Fruit fly (Drosophila melanogaster) whole organism, prepupa: ENCODE results near the gene CG34238.
A peak's percentile ranks its signal among the peaks of the same experiment; 100 is the strongest.

Source experiments
- CG10631 ChIP-seq: fragments of 200-800 bp; sonication (Bioruptor generic); optimal IDR thresholded peaks from 2 replicates; lab custom pipeline; 2016; ENCODE audit warnings: missing biosample characterization, missing genetic modification characterization
- CG10669 ChIP-seq: fragments of 200-800 bp; sonication (Bioruptor generic); optimal IDR thresholded peaks from 3 replicates; lab custom pipeline; 2018; ENCODE audit warnings: missing biosample characterization, mild to moderate bottlenecking, missing genetic modification characterization, moderate library complexity
- CG11294 ChIP-seq: fragments of 200-800 bp; sonication (Bioruptor generic); IDR thresholded peaks from 2 replicates; pipeline ENCODE4 v1.3.6; 2022; ENCODE audit warnings: missing biosample characterization, missing genetic modification characterization
- CG11762 ChIP-seq: fragments of 200-800 bp; sonication (Bioruptor generic); optimal IDR thresholded peaks from 3 replicates; lab custom pipeline; 2016; ENCODE audit warnings: missing biosample characterization, missing genetic modification characterization; ENCODE audit not compliant: insufficient read depth
- CG11902 ChIP-seq: fragments of 200-800 bp; sonication (Bioruptor generic); optimal IDR thresholded peaks from 3 replicates; lab custom pipeline; 2016; ENCODE audit warnings: missing biosample characterization, missing genetic modification characterization
- CG16779 ChIP-seq: fragments of 200-800 bp; sonication (Bioruptor generic); optimal IDR thresholded peaks from 3 replicates; lab custom pipeline; 2017; ENCODE audit warnings: missing biosample characterization, mild to moderate bottlenecking, missing genetic modification characterization
- CG3032 ChIP-seq: fragments of 200-800 bp; optimal IDR thresholded peaks from 2 replicates; lab custom pipeline; 2019; ENCODE audit warnings: missing biosample characterization, mild to moderate bottlenecking, missing genetic modification characterization, moderate library complexity
- CG31627 ChIP-seq: fragments of 200-800 bp; sonication (Bioruptor generic); optimal IDR thresholded peaks from 3 replicates; lab custom pipeline; 2016; ENCODE audit warnings: missing biosample characterization, missing genetic modification characterization
- CG32006 ChIP-seq: fragments of 200-800 bp; sonication (Bioruptor generic); optimal IDR thresholded peaks from 3 replicates; lab custom pipeline; 2017; ENCODE audit warnings: missing biosample characterization, mild to moderate bottlenecking, missing genetic modification characterization
- CG34406 ChIP-seq: fragments of 200-800 bp; sonication (Bioruptor generic); optimal IDR thresholded peaks from 3 replicates; lab custom pipeline; 2016; ENCODE audit warnings: missing biosample characterization, missing genetic modification characterization
- CG3919 ChIP-seq: fragments of 200-800 bp; sonication (Bioruptor generic); optimal IDR thresholded peaks from 3 replicates; lab custom pipeline; 2016; ENCODE audit warnings: missing biosample characterization, missing genetic modification characterization
- CG4318 ChIP-seq: fragments of 200-800 bp; sonication (Bioruptor generic); optimal IDR thresholded peaks from 3 replicates; lab custom pipeline; 2017; ENCODE audit warnings: missing biosample characterization, mild to moderate bottlenecking, missing genetic modification characterization
- CG6163 ChIP-seq: fragments of 200-800 bp; sonication (Bioruptor generic); IDR thresholded peaks from 3 replicates; pipeline ENCODE4 v1.3.6; 2022; ENCODE audit warnings: missing biosample characterization, missing genetic modification characterization
- CG6276 ChIP-seq: fragments of 200-800 bp; sonication (Bioruptor generic); optimal IDR thresholded peaks from 2 replicates; lab custom pipeline; 2017; ENCODE audit warnings: missing biosample characterization, mild to moderate bottlenecking, missing genetic modification characterization
- CG6854 ChIP-seq: fragments of 200-800 bp; sonication (Bioruptor generic); optimal IDR thresholded peaks from 2 replicates; lab custom pipeline; 2017; ENCODE audit warnings: missing biosample characterization, mild to moderate bottlenecking, missing genetic modification characterization
- CG7368 ChIP-seq: fragments of 200-800 bp; sonication (Bioruptor generic); optimal IDR thresholded peaks from 3 replicates; lab custom pipeline; 2016; ENCODE audit warnings: missing biosample characterization, missing genetic modification characterization
- CG8119 ChIP-seq: fragments of 200-800 bp; sonication (Bioruptor generic); IDR thresholded peaks from 3 replicates; pipeline ENCODE4 v1.3.6; 2022; ENCODE audit warnings: missing biosample characterization, missing genetic modification characterization
- CG8319 ChIP-seq: fragments of 200-800 bp; sonication (Bioruptor generic); optimal IDR thresholded peaks from 3 replicates; lab custom pipeline; 2016; ENCODE audit warnings: missing biosample characterization, missing genetic modification characterization
- CG9139 ChIP-seq: fragments of 200-800 bp; sonication (Bioruptor generic); optimal IDR thresholded peaks from 3 replicates; lab custom pipeline; 2017; ENCODE audit warnings: missing biosample characterization, mild to moderate bottlenecking, missing genetic modification characterization
- Eip75B ChIP-seq: fragments of 200-800 bp; sonication (Bioruptor generic); optimal IDR thresholded peaks from 3 replicates; lab custom pipeline; 2016; ENCODE audit warnings: missing biosample characterization, missing genetic modification characterization
- Eip78C ChIP-seq: fragments of 200-800 bp; sonication (Bioruptor generic); peaks from one replicate; lab custom pipeline; 2016; ENCODE audit warnings: missing biosample characterization, missing genetic modification characterization
- Eip93F ChIP-seq: fragments of 200-800 bp; sonication (Bioruptor generic); optimal IDR thresholded peaks from 2 replicates; lab custom pipeline; 2016; ENCODE audit warnings: missing biosample characterization, mild to moderate bottlenecking, missing genetic modification characterization
- Ets21C ChIP-seq: fragments of 200-800 bp; sonication (Bioruptor generic); optimal IDR thresholded peaks from 3 replicates; lab custom pipeline; 2016; ENCODE audit warnings: missing biosample characterization, missing genetic modification characterization
- Ets96B ChIP-seq: fragments of 200-800 bp; optimal IDR thresholded peaks from 2 replicates; lab custom pipeline; 2019; ENCODE audit warnings: missing biosample characterization, mild to moderate bottlenecking, missing genetic modification characterization, moderate library complexity
- Gug ChIP-seq: fragments of 200-800 bp; sonication (Bioruptor generic); IDR thresholded peaks from 2 replicates; pipeline ENCODE4 v1.3.6; 2022; ENCODE audit warnings: missing biosample characterization, missing genetic modification characterization
- Hr4 ChIP-seq: fragments of 200-800 bp; sonication (Bioruptor generic); optimal IDR thresholded peaks from 3 replicates; lab custom pipeline; 2016; ENCODE audit warnings: missing biosample characterization, missing genetic modification characterization
- Lpt ChIP-seq: fragments of 200-800 bp; sonication (Bioruptor generic); optimal IDR thresholded peaks from 3 replicates; lab custom pipeline; 2016; ENCODE audit warnings: missing biosample characterization, missing genetic modification characterization
- OdsH ChIP-seq: fragments of 200-800 bp; sonication (Bioruptor generic); optimal IDR thresholded peaks from 3 replicates; lab custom pipeline; 2016; ENCODE audit warnings: missing biosample characterization, missing genetic modification characterization
- Smox ChIP-seq: fragments of 200-800 bp; sonication (Bioruptor generic); optimal IDR thresholded peaks from 3 replicates; lab custom pipeline; 2016; ENCODE audit warnings: missing biosample characterization, missing genetic modification characterization
- Sox102F ChIP-seq: fragments of 200-800 bp; sonication (Bioruptor generic); optimal IDR thresholded peaks from 2 replicates; lab custom pipeline; 2016; ENCODE audit warnings: missing biosample characterization, mild to moderate bottlenecking, missing genetic modification characterization
- Sox14 ChIP-seq: fragments of 200-800 bp; sonication (Bioruptor generic); optimal IDR thresholded peaks from 3 replicates; lab custom pipeline; 2016; ENCODE audit warnings: missing biosample characterization, missing genetic modification characterization
- Sox15 ChIP-seq: fragments of 200-800 bp; sonication (Bioruptor generic); optimal IDR thresholded peaks from 3 replicates; lab custom pipeline; 2016; ENCODE audit warnings: missing biosample characterization, missing genetic modification characterization
- achi ChIP-seq: fragments of 200-800 bp; sonication (Bioruptor generic); optimal IDR thresholded peaks from 3 replicates; lab custom pipeline; 2016; ENCODE audit warnings: missing biosample characterization, missing genetic modification characterization
- acj6 ChIP-seq: fragments of 200-800 bp; sonication (Bioruptor generic); optimal IDR thresholded peaks from 3 replicates; lab custom pipeline; 2016; ENCODE audit warnings: missing biosample characterization, missing genetic modification characterization
- cyc ChIP-seq: fragments of 200-800 bp; sonication (Bioruptor generic); optimal IDR thresholded peaks from 3 replicates; lab custom pipeline; 2016; ENCODE audit warnings: missing biosample characterization, missing genetic modification characterization
- dac ChIP-seq: fragments of 200-800 bp; sonication (Bioruptor generic); optimal IDR thresholded peaks from 2 replicates; lab custom pipeline; 2017; ENCODE audit warnings: missing biosample characterization, mild to moderate bottlenecking, missing genetic modification characterization
- eg ChIP-seq: fragments of 200-800 bp; sonication (Bioruptor generic); IDR thresholded peaks from 3 replicates; pipeline ENCODE4 v1.3.6; 2022; ENCODE audit warnings: missing biosample characterization, missing genetic modification characterization
- fd59A ChIP-seq: fragments of 200-800 bp; sonication (Bioruptor generic); optimal IDR thresholded peaks from 2 replicates; lab custom pipeline; 2017; ENCODE audit warnings: missing biosample characterization, mild to moderate bottlenecking, missing genetic modification characterization, missing genetic modification reagents
- fd85E ChIP-seq: fragments of 200-800 bp; sonication (Bioruptor generic); optimal IDR thresholded peaks from 3 replicates; lab custom pipeline; 2016; ENCODE audit warnings: missing biosample characterization, missing genetic modification characterization
- net ChIP-seq: fragments of 200-800 bp; sonication (Bioruptor generic); optimal IDR thresholded peaks from 3 replicates; lab custom pipeline; 2016; ENCODE audit warnings: missing biosample characterization, missing genetic modification characterization
- pdm3 ChIP-seq: fragments of 200-800 bp; sonication (Bioruptor generic); optimal IDR thresholded peaks from 3 replicates; lab custom pipeline; 2016; ENCODE audit warnings: missing biosample characterization, missing genetic modification characterization
- spab ChIP-seq: fragments of 200-800 bp; sonication (Bioruptor generic); optimal IDR thresholded peaks from 2 replicates; lab custom pipeline; 2017; ENCODE audit warnings: missing biosample characterization, mild to moderate bottlenecking, missing genetic modification characterization, missing genetic modification reagents
- ss ChIP-seq, 2 experiments: fragments of 200-800 bp; sonication (Bioruptor generic); optimal IDR thresholded peaks; 2 replicates in 1 of 2; 3 replicates in 1 of 2; lab custom pipeline; 2017 to 2018; ENCODE audit warnings: mild to moderate bottlenecking in 2 of 2, missing biosample characterization in 2 of 2, missing genetic modification characterization in 2 of 2, moderate library complexity in 1 of 2
- svp ChIP-seq: fragments of 200-800 bp; sonication (Bioruptor generic); peaks from one replicate; lab custom pipeline; 2016; ENCODE audit warnings: missing biosample characterization, missing genetic modification characterization

CG34238 gene

dm6 chr3L:10648431-10648830, 22.1 kb downstream of the CG34238 start (continued):
- TF ChIP-seq pdm3, result peak; percentile 35
- TF ChIP-seq fd85E (GFP tag; lab: Kevin White, UChicago), result no peak
- TF ChIP-seq achi, result peak; percentile 45
- TF ChIP-seq CG31627, result peak; percentile 6

dm6 chr3L:10651271-10651670, 25.0 kb downstream of the CG34238 start:
- no peak for TF ChIP-seq CG7368 (GFP tag; lab: Kevin White, UChicago)
- no peak for TF ChIP-seq Eip75B (GFP tag; lab: Kevin White, UChicago)
- TF ChIP-seq Eip93F (GFP tag; lab: Kevin White, UChicago), result no peak
- TF ChIP-seq OdsH, result no peak
- TF ChIP-seq Gug (GFP tag; lab: Robert Waterston, UW), result no peak
- no peak for TF ChIP-seq CG6163 (GFP tag; lab: Robert Waterston, UW)
- no peak for TF ChIP-seq CG16779 (tag; lab: Kevin White, UChicago)
- no peak for TF ChIP-seq eg
- no peak for TF ChIP-seq CG3032 (tag; lab: Kevin White, UChicago)
- no peak for TF ChIP-seq CG8119
- TF ChIP-seq dac (GFP tag; lab: Kevin White, UChicago), result no peak
- no peak for TF ChIP-seq CG11902 (GFP tag; lab: Kevin White, UChicago)
- TF ChIP-seq CG31627, result no peak
- no peak for TF ChIP-seq net (GFP tag; lab: Kevin White, UChicago)
- no peak for TF ChIP-seq CG34406
- TF ChIP-seq CG3919, result no peak
- no peak for TF ChIP-seq CG6276 (GFP tag; lab: Kevin White, UChicago)

- TF ChIP-seq CG10631, result no peak
- TF ChIP-seq CG3032 (tag; lab: Kevin White, UChicago), result no peak
- TF ChIP-seq ss (GFP tag; optimal IDR thresholded peaks at IDR 0.05; lab: Kevin White, UChicago), result no peak
- TF ChIP-seq Sox14 (GFP tag; lab: Kevin White, UChicago), result peak; percentile 64
- peak; percentile 27; the same call in 2 of the 3 replicates for TF ChIP-seq CG6163 (GFP tag; lab: Robert Waterston, UW)
- no peak for TF ChIP-seq CG11762 (GFP tag; lab: Kevin White, UChicago)
- 0 out of 3 replicates have a peak, but pooled peaks have one; percentile 6 for TF ChIP-seq eg
- no peak for TF ChIP-seq CG7368 (GFP tag; lab: Kevin White, UChicago)
- TF ChIP-seq CG6276 (GFP tag; lab: Kevin White, UChicago), result no peak
- peak; percentile 2 for TF ChIP-seq CG10669 (GFP tag; lab: Kevin White, UChicago)
Measured at dm6 chr3L:10652487-10652886, 26.2 kb downstream of the CG34238 start.

dm6 chr3L:10654439-10654838, 28.1 kb downstream of the CG34238 start:
- peak; percentile 9 for TF ChIP-seq CG32006 (GFP tag; lab: Kevin White, UChicago)
- TF ChIP-seq Eip78C (GFP tag; lab: Kevin White, UChicago), result peak; percentile 29
- no peak for TF ChIP-seq fd59A (GFP tag; lab: Kevin White, UChicago)
- no peak for TF ChIP-seq Sox15 (GFP tag; lab: Kevin White, UChicago)
- TF ChIP-seq dac (GFP tag; lab: Kevin White, UChicago), result no peak
- no peak for TF ChIP-seq OdsH
- TF ChIP-seq net (GFP tag; lab: Kevin White, UChicago), result no peak
- TF ChIP-seq Ets96B, result no peak
- no peak for TF ChIP-seq Hr4 (GFP tag; lab: Kevin White, UChicago)
- TF ChIP-seq CG6854 (GFP tag; lab: Kevin White, UChicago), result no peak
- no peak for TF ChIP-seq CG7368 (GFP tag; lab: Kevin White, UChicago)
- no peak for TF ChIP-seq CG3032 (tag; lab: Kevin White, UChicago)
- no peak for TF ChIP-seq acj6
- no peak for TF ChIP-seq pdm3
- TF ChIP-seq spab (GFP tag; lab: Kevin White, UChicago), result no peak
- TF ChIP-seq CG11762 (GFP tag; lab: Kevin White, UChicago), result no peak
- no peak for TF ChIP-seq achi
- TF ChIP-seq CG6276 (GFP tag; lab: Kevin White, UChicago), result no peak
- no peak for TF ChIP-seq CG11902 (GFP tag; lab: Kevin White, UChicago)
- TF ChIP-seq Gug (GFP tag; lab: Robert Waterston, UW), result no peak
- TF ChIP-seq ss (GFP tag; optimal IDR thresholded peaks at IDR 0.05; lab: Kevin White, UChicago), result no peak
- TF ChIP-seq Sox102F, result no peak
- no peak for TF ChIP-seq CG8319
- TF ChIP-seq fd85E (GFP tag; lab: Kevin White, UChicago), result no peak
- TF ChIP-seq Smox (GFP tag; lab: Kevin White, UChicago), result no peak
- peak; percentile 8 for TF ChIP-seq CG31627
- no peak for TF ChIP-seq Lpt (GFP tag; lab: Kevin White, UChicago)
- TF ChIP-seq cyc (GFP tag; lab: Kevin White, UChicago), result no peak
- no peak for TF ChIP-seq CG16779 (tag; lab: Kevin White, UChicago)
- no peak for TF ChIP-seq CG9139 (GFP tag; lab: Kevin White, UChicago)
- peak; percentile 38 for TF ChIP-seq svp (GFP tag; lab: Kevin White, UChicago)
- no peak for TF ChIP-seq Ets21C (GFP tag; lab: Kevin White, UChicago)
- TF ChIP-seq CG4318 (GFP tag; lab: Kevin White, UChicago), result no peak
- no peak for TF ChIP-seq CG11294
- 0 out of 3 replicates have a peak, but pooled peaks have one; percentile 10 for TF ChIP-seq CG6163 (GFP tag; lab: Robert Waterston, UW)
- no peak for TF ChIP-seq CG8119
